Worm (Caenorhabditis elegans): ENCODE data around the gene C30A5.10.

The C30A5.10 gene

ce11 chrIII:8227511-8227910 lies 17.8 kb upstream of the C30A5.10 start, which contains the start of gene fbxl-1:
TSS of gene fbxl-1 (plus strand) at chrIII:8227830.
- TF ChIP-seq C34F6.9 (tag; optimal IDR thresholded peaks at IDR 0.05): peak; percentile 96
- TF ChIP-seq lsy-2 (tag; optimal IDR thresholded peaks at IDR 0.05): peak in 1 of 2 experiments; percentile 88
- TF ChIP-seq blmp-1 (tag; optimal IDR thresholded peaks at IDR 0.05; ENCODE audit: insufficient read depth): no peak
- peak; percentile 66 for TF ChIP-seq nhr-21 (tag; optimal IDR thresholded peaks at IDR 0.05)
- peak; percentile 57 for TF ChIP-seq mab-5 (tag; optimal IDR thresholded peaks at IDR 0.05)
- peak; percentile 44 for TF ChIP-seq gmeb-1 (tag; optimal IDR thresholded peaks at IDR 0.05)
- peak; percentile 91 for TF ChIP-seq nhr-129 (tag; optimal IDR thresholded peaks at IDR 0.05)
- peak; percentile 86 for TF ChIP-seq sma-9 (GFP tag; optimal IDR thresholded peaks at IDR 0.05)
- TF ChIP-seq sma-9 (tag; optimal IDR thresholded peaks at IDR 0.05): no peak
- TF ChIP-seq nhr-237 (tag; optimal IDR thresholded peaks at IDR 0.05): no peak
- no peak for TF ChIP-seq mbf-1 (tag; optimal IDR thresholded peaks at IDR 0.05)
- peak; percentile 18 for TF ChIP-seq nhr-6 (tag; optimal IDR thresholded peaks at IDR 0.05)
- TF ChIP-seq ceh-82 (tag; optimal IDR thresholded peaks at IDR 0.05): no peak
- peak; percentile 30 for TF ChIP-seq egl-27 (tag; optimal IDR thresholded peaks at IDR 0.05)
- TF ChIP-seq lin-11 (tag; optimal IDR thresholded peaks at IDR 0.05): peak; percentile 92
- TF ChIP-seq nhr-77 (tag; optimal IDR thresholded peaks at IDR 0.05): no peak
- peak; percentile 88 for TF ChIP-seq sem-4 (tag; optimal IDR thresholded peaks at IDR 0.05)
- TF ChIP-seq unc-39 (tag; optimal IDR thresholded peaks at IDR 0.05): no peak
- TF ChIP-seq elt-3 (tag; optimal IDR thresholded peaks at IDR 0.05): no peak
- TF ChIP-seq lin-13 (GFP tag; optimal IDR thresholded peaks at IDR 0.05): peak; percentile 51
- no peak for TF ChIP-seq ceh-16 (tag; optimal IDR thresholded peaks at IDR 0.05)
- TF ChIP-seq nhr-12 (tag; optimal IDR thresholded peaks at IDR 0.05): no peak
- TF ChIP-seq unc-55 (GFP tag; optimal IDR thresholded peaks at IDR 0.05): peak; percentile 76
- peak; percentile 38 for TF ChIP-seq ztf-4 (tag; optimal IDR thresholded peaks at IDR 0.05)
- peak; percentile 66 for TF ChIP-seq zag-1 (tag; optimal IDR thresholded peaks at IDR 0.05)
- TF ChIP-seq peb-1 (tag; optimal IDR thresholded peaks at IDR 0.05): no peak
- TF ChIP-seq ztf-11 (tag; optimal IDR thresholded peaks at IDR 0.05): no peak
- peak; percentile 70 for TF ChIP-seq fos-1 (tag; optimal IDR thresholded peaks at IDR 0.05)
- TF ChIP-seq sma-3 (GFP tag; optimal IDR thresholded peaks at IDR 0.05): peak; percentile 53
- TF ChIP-seq ama-1 (optimal IDR thresholded peaks at IDR 0.05): no peak
- TF ChIP-seq unc-62 (GFP tag; optimal IDR thresholded peaks at IDR 0.05): no peak
- TF ChIP-seq alr-1 (tag; optimal IDR thresholded peaks at IDR 0.05): no peak
- TF ChIP-seq dmd-4 (tag; optimal IDR thresholded peaks at IDR 0.05): no peak
- no peak for TF ChIP-seq R02D3.7 (tag; optimal IDR thresholded peaks at IDR 0.05)
- TF ChIP-seq nhr-10 (tag; optimal IDR thresholded peaks at IDR 0.05): no peak
- TF ChIP-seq elt-1 (tag; optimal IDR thresholded peaks at IDR 0.05): no peak
- TF ChIP-seq mdl-1 (tag; optimal IDR thresholded peaks at IDR 0.05): peak; percentile 78 to 92
- no peak for TF ChIP-seq nhr-23 (tag; optimal IDR thresholded peaks at IDR 0.05)
- TF ChIP-seq snpc-4 (tag; optimal IDR thresholded peaks at IDR 0.05): peak; percentile 64
- TF ChIP-seq crh-2 (tag; optimal IDR thresholded peaks at IDR 0.05): peak; percentile 75
- TF ChIP-seq nhr-11 (tag; optimal IDR thresholded peaks at IDR 0.05): no peak
- TF ChIP-seq skn-1 (tag; optimal IDR thresholded peaks at IDR 0.05): no peak
- TF ChIP-seq nhr-25 (tag; optimal IDR thresholded peaks at IDR 0.05): peak; percentile 54
- TF ChIP-seq ztf-1 (GFP tag; conservative IDR thresholded peaks at IDR 0.05): no peak
- TF ChIP-seq lin-39 (tag; optimal IDR thresholded peaks at IDR 0.05): no peak
- no peak for TF ChIP-seq ZK546.5 (tag; optimal IDR thresholded peaks at IDR 0.05)
- peak; percentile 87 for TF ChIP-seq F13H6.1 (tag; optimal IDR thresholded peaks at IDR 0.05)
- no peak for TF ChIP-seq aly-2 (tag; optimal IDR thresholded peaks at IDR 0.05)
- TF ChIP-seq Y55F3AM.14 (GFP tag; optimal IDR thresholded peaks at IDR 0.05): peak; percentile 71
